Worm (Caenorhabditis elegans): Measurements from ENCODE around the gene F56D6.22.
"Not testable (repeated sequence)": the region's sequence is repeated elsewhere in the genome, so short reads cannot be mapped to it uniquely, and the experiment has no call there.

The F56D6.22 gene

DNA sequence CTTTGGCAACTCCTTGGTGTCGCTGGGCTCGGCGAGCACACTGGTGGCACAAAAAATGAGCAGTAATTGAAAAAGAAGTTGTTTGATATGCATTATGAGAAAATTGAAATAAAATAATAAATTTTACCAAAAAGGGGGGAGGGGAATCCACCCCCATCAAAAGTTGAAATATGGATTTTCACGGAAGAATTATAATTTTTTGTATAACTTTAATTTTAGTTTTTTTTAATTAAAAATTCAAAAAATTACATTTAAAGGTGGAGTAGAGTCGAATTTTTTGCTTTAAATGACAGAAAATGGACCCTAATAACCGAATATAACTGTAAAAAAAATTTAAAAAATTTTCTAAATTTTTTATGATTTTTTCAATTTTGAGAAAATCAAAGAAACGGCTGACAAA, 4.4 kb upstream of the F56D6.22 start, which contains the start of gene F56D6.18:
Gene F56D6.18 (minus strand): TSS at position 101 of the 400 bp plus-strand sequence.
- not testable (repeated sequence) for TF ChIP-seq unc-62 (GFP tag; optimal IDR thresholded peaks at IDR 0.05)

- TF ChIP-seq unc-62 (GFP tag; optimal IDR thresholded peaks at IDR 0.05) = no peak
These were observed 1.7 kb upstream of the F56D6.22 start, which contains the start of gene F56D6.13 for ce11 chrIV:3909114-3909513. Gene F56D6.13 (plus strand): TSS chrIV:3909414.

DNA sequence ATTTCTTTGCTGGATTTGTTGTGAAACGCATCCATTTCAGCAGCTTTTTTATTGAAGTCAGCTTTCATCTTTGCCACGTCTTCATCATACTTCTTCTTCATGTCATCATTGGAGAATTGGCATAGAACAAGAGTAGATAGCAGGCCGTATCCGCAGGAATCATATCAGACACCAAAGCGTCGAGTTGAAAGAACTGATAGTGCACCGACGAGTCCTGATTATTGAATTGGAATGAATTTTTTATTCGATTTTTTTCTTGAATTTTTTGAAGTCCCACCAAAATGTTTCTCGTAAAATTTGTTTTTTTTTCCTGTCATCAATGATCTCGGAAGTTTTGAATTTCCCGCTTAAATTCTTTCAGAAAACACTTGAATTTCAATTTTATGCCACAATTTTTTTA, 1.0 kb downstream of the F56D6.22 start, which contains the start of gene F56D6.11:
Gene F56D6.11 (minus strand): TSS at position 101 of the 400 bp plus-strand sequence.
- no peak for TF ChIP-seq unc-62 (GFP tag; optimal IDR thresholded peaks at IDR 0.05)

DNA sequence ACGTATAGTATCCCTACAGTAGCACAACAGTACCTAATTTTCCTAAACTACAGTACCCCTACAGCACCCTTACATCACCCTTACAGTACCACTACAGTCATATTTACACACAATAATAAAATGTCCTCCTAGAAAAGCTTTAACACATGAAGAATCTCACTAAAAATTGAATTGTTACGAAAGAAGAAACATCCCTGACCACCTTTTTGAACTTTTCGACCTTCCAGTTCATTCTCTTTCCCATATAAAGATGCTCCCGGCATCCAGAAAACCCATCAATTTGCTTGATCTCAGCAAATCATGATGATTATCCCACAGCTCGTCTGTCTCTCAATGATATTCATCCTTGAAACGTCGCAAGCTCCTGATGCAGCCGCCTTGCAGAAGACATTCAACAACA, 2.8 kb downstream of the F56D6.22 start, which contains the start of gene F56D6.21:
Gene F56D6.21 (plus strand): TSS at position 301 of the 400 bp plus-strand sequence.
- TF ChIP-seq unc-62 (GFP tag; optimal IDR thresholded peaks at IDR 0.05) = no peak

DNA sequence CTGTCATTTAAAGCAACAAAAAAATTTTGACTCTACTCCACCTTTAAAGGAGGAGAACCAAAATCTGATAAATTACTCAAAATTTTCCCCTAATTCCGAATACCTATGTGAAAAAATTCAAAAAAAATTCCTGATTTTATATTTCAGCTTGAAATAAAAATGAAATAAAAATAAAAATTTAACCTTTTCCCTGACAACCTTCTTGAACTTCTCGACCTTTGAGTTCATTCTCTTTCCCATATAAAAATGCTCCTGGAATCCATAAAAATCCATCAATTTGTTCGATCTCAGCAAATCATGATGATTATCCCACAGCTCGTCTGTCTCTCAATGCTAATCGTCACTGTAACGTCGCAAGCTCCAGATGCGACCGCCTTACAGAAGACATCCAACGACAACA, 4.5 kb downstream of the F56D6.22 start, which contains the start of gene F56D6.6:
Gene F56D6.6 (plus strand): TSS at position 301 of the 400 bp plus-strand sequence.
- TF ChIP-seq unc-62 (GFP tag; optimal IDR thresholded peaks at IDR 0.05) = no peak

ce11 chrIV:3899719-3900554, 7.5 kb downstream of the F56D6.22 start, which contains the start of gene srz-62:
Gene srz-62 (plus strand): TSS chrIV:3900504.
- no peak for TF ChIP-seq unc-62 (GFP tag; optimal IDR thresholded peaks at IDR 0.05)

DNA sequence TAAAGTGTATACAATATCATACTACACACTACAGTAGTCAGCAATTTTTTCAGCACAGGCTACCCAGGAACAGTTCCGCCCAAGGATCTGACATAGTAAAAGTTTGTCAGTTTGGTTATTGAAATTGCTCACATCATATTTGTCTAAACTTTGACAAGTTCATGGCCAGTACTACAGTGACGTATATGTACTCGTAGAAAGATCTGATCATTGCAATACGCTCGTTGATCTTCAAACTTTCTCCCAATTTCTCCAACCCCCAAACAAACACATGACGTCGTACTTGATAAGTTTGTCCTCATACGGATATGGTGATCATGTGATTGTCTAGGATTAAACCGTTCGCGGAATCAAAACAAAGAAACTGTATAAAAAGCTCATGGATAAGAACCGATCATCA, 12.6 kb downstream of the F56D6.22 start, which contains the start of gene dct-8:
Gene dct-8 (plus strand): TSS at position 301 of the 400 bp plus-strand sequence.
- TF ChIP-seq unc-62 (GFP tag; optimal IDR thresholded peaks at IDR 0.05) = no peak

- no peak for TF ChIP-seq unc-62 (GFP tag; optimal IDR thresholded peaks at IDR 0.05)
These were observed 13.4 kb downstream of the F56D6.22 start, which contains the start of gene F56D6.8 for ce11 chrIV:3894004-3894480. Gene F56D6.8 (minus strand): TSS chrIV:3894430.

DNA sequence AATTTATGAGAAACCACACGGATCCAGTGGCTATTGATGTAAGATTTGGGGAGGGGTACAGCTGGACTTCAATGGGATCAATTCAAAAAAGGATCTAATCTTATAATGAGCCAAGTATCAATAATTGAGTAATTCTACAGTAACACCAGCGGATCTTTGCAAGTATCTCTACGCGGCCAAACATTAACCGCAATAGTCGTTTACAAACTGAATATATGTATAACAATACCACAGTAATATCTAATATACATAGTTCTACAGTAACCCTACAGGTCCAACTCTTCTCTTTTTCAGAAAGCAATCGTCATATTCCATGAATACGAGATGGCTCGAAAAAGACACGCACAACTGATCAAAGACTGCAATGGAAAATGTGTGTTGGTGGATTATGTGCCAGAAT, 15.4 kb downstream of the F56D6.22 start, which contains the start of gene F56D6.9:
Gene F56D6.9 (plus strand): TSS at position 301 of the 400 bp plus-strand sequence.
- no peak for TF ChIP-seq unc-62 (GFP tag; optimal IDR thresholded peaks at IDR 0.05)

DNA sequence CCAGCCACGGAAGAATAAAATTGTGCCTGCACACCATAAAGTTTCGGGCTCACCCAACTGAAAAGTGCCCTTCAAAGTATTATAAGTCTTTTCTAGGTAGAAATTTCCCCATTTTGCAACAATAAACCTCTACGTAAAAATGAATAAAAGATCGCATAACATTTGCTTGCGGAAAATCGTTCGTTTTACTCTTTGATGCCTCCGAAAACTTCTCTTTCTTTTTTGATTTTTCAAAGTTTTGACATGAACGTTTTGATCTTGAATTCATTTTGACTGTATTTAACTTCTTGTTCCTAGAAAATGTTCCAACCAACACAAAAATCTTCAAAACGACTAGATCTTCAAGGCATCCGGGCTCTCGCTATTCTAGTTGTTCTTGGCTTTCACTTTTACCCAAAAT, 18.4 kb downstream of the F56D6.22 start, which contains the start of gene oac-21:
Gene oac-21 (plus strand): TSS at position 301 of the 400 bp plus-strand sequence.
- no peak for TF ChIP-seq unc-62 (GFP tag; optimal IDR thresholded peaks at IDR 0.05)

- no peak for TF ChIP-seq unc-62 (GFP tag; optimal IDR thresholded peaks at IDR 0.05)
These were observed 22.0 kb downstream of the F56D6.22 start, which contains the start of gene oac-22 for ce11 chrIV:3885369-3885768. Gene oac-22 (plus strand): TSS chrIV:3885669.

ce11 chrIV:3881119-3881518, 26.3 kb downstream of the F56D6.22 start, which contains the start of the genes F37C4.8 and oac-23:
Gene F37C4.8 (minus strand): TSS chrIV:3881219.
Gene oac-23 (plus strand): TSS chrIV:3881441.
- no peak for TF ChIP-seq unc-62 (GFP tag; optimal IDR thresholded peaks at IDR 0.05)

ce11 chrIV:3878283-3878938, 29.0 kb downstream of the F56D6.22 start, which contains the start of gene F37C4.6:
Gene F37C4.6 (minus strand): TSS chrIV:3878333.
- no peak for TF ChIP-seq unc-62 (GFP tag; optimal IDR thresholded peaks at IDR 0.05)

- TF ChIP-seq unc-62 (GFP tag; optimal IDR thresholded peaks at IDR 0.05) = no peak
These were observed 30.5 kb downstream of the F56D6.22 start for ce11 chrIV:3876955-3877354.

DNA sequence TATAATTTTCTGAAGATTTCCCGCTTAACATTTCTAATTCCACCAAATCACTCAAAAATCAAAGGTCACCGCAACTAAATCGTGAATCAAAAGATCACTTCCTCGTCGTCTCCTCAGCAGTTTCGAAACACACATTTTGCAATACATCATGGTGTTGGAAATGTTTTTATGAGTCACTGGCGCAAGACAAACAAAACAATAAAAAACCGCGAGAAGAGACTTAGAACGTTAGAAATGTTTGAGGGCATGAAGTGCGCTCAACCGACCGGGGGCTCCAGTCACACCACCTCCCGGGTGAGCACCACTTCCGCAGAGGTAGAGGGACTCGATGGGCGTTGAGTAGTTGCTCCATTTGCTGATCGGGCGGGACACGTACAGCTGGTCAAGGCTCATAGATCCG, 32.1 kb downstream of the F56D6.22 start:
- TF ChIP-seq unc-62 (GFP tag; optimal IDR thresholded peaks at IDR 0.05) = no peak

- no peak for TF ChIP-seq unc-62 (GFP tag; optimal IDR thresholded peaks at IDR 0.05)
These were observed 33.0 kb downstream of the F56D6.22 start for ce11 chrIV:3874417-3874816.
